Fruit fly (Drosophila melanogaster) whole organism, embryonic: ENCODE data around the gene CG34267.

Source experiments
- Antp ChIP-seq: fragments of 200-800 bp; sonication (Bioruptor generic); optimal IDR thresholded peaks from 3 replicates; lab custom pipeline; 2016; ENCODE audit warnings: missing biosample characterization, missing genetic modification characterization
- CG10147 ChIP-seq: fragments of 200-800 bp; sonication (Bioruptor generic); optimal IDR thresholded peaks from 2 replicates; lab custom pipeline; 2019; ENCODE audit warnings: missing biosample characterization, mild to moderate bottlenecking, missing genetic modification characterization, moderate library complexity
- CG12299 ChIP-seq: fragments of 200-800 bp; sonication (Bioruptor generic); optimal IDR thresholded peaks from 2 replicates; lab custom pipeline; 2018; ENCODE audit warnings: missing biosample characterization, mild to moderate bottlenecking, missing genetic modification characterization
- CG12769 ChIP-seq: fragments of 200-800 bp; sonication (Bioruptor generic); optimal IDR thresholded peaks from 2 replicates; lab custom pipeline; 2019; ENCODE audit warnings: missing biosample characterization, mild to moderate bottlenecking, missing genetic modification characterization, moderate library complexity
- CG14050 ChIP-seq: fragments of 200-800 bp; sonication (Bioruptor generic); IDR thresholded peaks from 3 replicates; pipeline ENCODE4 v1.3.6; 2022; ENCODE audit warnings: missing biosample characterization, missing genetic modification characterization
- CG15269 ChIP-seq: fragments of 200-800 bp; sonication (Bioruptor generic); optimal IDR thresholded peaks from 2 replicates; lab custom pipeline; 2018; ENCODE audit warnings: missing biosample characterization, mild to moderate bottlenecking, missing genetic modification characterization, moderate library complexity
- CG1647 ChIP-seq: fragments of 200-800 bp; sonication (Bioruptor generic); optimal IDR thresholded peaks from 3 replicates; lab custom pipeline; 2016; ENCODE audit warnings: missing biosample characterization, missing genetic modification characterization
- CG17359 ChIP-seq: fragments of 200-800 bp; sonication (Bioruptor generic); optimal IDR thresholded peaks from 3 replicates; lab custom pipeline; 2018; ENCODE audit warnings: missing biosample characterization, mild to moderate bottlenecking, missing genetic modification characterization, moderate library complexity
- CG2199 ChIP-seq: fragments of 200-800 bp; sonication (Bioruptor generic); IDR thresholded peaks from 3 replicates; pipeline ENCODE4 v1.3.6; 2022; ENCODE audit warnings: missing biosample characterization, missing genetic modification characterization
- CG2202 ChIP-seq: fragments of 200-800 bp; sonication (Bioruptor generic); optimal IDR thresholded peaks from 2 replicates; lab custom pipeline; 2018; ENCODE audit warnings: missing biosample characterization, mild to moderate bottlenecking, missing genetic modification characterization
- CG32767 ChIP-seq: fragments of 200-800 bp; sonication (Bioruptor generic); IDR thresholded peaks from 2 replicates; pipeline ENCODE4 v1.3.6; 2022; ENCODE audit warnings: missing biosample characterization, missing genetic modification characterization
- CG4730 ChIP-seq: fragments of 200-800 bp; sonication (Bioruptor generic); IDR thresholded peaks from 2 replicates; pipeline ENCODE4 v1.3.6; 2022; ENCODE audit warnings: missing biosample characterization, missing genetic modification characterization
- CG6175 ChIP-seq: fragments of 200-800 bp; sonication (Bioruptor generic); IDR thresholded peaks from 3 replicates; pipeline ENCODE4 v1.3.6; 2022; ENCODE audit warnings: missing biosample characterization, missing genetic modification characterization
- CG7963 ChIP-seq: fragments of 200-800 bp; sonication (Bioruptor generic); IDR thresholded peaks from 3 replicates; pipeline ENCODE4 v1.3.6; 2022; ENCODE audit warnings: missing biosample characterization, missing genetic modification characterization; ENCODE audit not compliant: partially characterized antibody
- CG8290 ChIP-seq, 3 experiments: fragments of 200-800 bp; sonication (Bioruptor generic); optimal IDR thresholded peaks; 2 replicates each; lab custom pipeline; 2016 to 2019; ENCODE audit warnings: missing biosample characterization in 3 of 3, missing genetic modification characterization in 3 of 3, mild to moderate bottlenecking in 2 of 3, moderate library complexity in 1 of 3
- CrebB ChIP-seq: fragments of 200-800 bp; sonication (Bioruptor generic); optimal IDR thresholded peaks from 3 replicates; lab custom pipeline; 2018; ENCODE audit warnings: missing biosample characterization, mild to moderate bottlenecking, missing genetic modification characterization
- D19B ChIP-seq: fragments of 200-800 bp; sonication (Bioruptor generic); optimal IDR thresholded peaks from 2 replicates; lab custom pipeline; 2017; ENCODE audit warnings: missing biosample characterization, mild to moderate bottlenecking, missing genetic modification characterization
- Deaf1 ChIP-seq: fragments of 200-800 bp; optimal IDR thresholded peaks from 3 replicates; lab custom pipeline; 2019; ENCODE audit warnings: missing biosample characterization, mild to moderate bottlenecking, missing genetic modification characterization, moderate library complexity
- HLHmδ ChIP-seq: fragments of 200-800 bp; sonication (Bioruptor generic); optimal IDR thresholded peaks from 2 replicates; lab custom pipeline; 2018; ENCODE audit warnings: missing biosample characterization, mild to moderate bottlenecking, missing genetic modification characterization, moderate library complexity
- Hsf ChIP-seq: fragments of 200-800 bp; sonication (Bioruptor generic); optimal IDR thresholded peaks from 3 replicates; lab custom pipeline; 2016; ENCODE audit warnings: missing biosample characterization, missing genetic modification characterization
- Kr ChIP-seq: fragments of 200-800 bp; sonication (Bioruptor generic); optimal IDR thresholded peaks from 2 replicates; lab custom pipeline; 2017; ENCODE audit warnings: missing biosample characterization, mild to moderate bottlenecking, missing genetic modification characterization
- Meics ChIP-seq: fragments of 200-800 bp; sonication (Bioruptor generic); optimal IDR thresholded peaks from 2 replicates; lab custom pipeline; 2017; ENCODE audit warnings: missing biosample characterization, mild to moderate bottlenecking, missing genetic modification characterization
- NFAT ChIP-seq: fragments of 200-800 bp; sonication (Bioruptor generic); IDR thresholded peaks from 2 replicates; pipeline ENCODE4 v1.3.6; 2022; ENCODE audit warnings: missing biosample characterization, missing genetic modification characterization
- Nf-YC ChIP-seq: fragments of 200-800 bp; optimal IDR thresholded peaks from 3 replicates; lab custom pipeline; 2019; ENCODE audit warnings: missing biosample characterization, mild to moderate bottlenecking, missing genetic modification characterization, moderate library complexity
- Opbp ChIP-seq: fragments of 200-800 bp; sonication (Bioruptor generic); IDR thresholded peaks from 3 replicates; pipeline ENCODE4 v1.3.6; 2022; ENCODE audit warnings: missing biosample characterization, missing genetic modification characterization; ENCODE audit not compliant: partially characterized antibody
- Pdp1 ChIP-seq, 2 experiments: fragments of 200-800 bp; sonication (Bioruptor generic); optimal IDR thresholded peaks; 3 replicates each; lab custom pipeline; 2016; ENCODE audit warnings: missing biosample characterization in 2 of 2, missing genetic modification characterization in 2 of 2, mild to moderate bottlenecking in 1 of 2, moderate library complexity in 1 of 2
- Rfx ChIP-seq: fragments of 200-800 bp; sonication (Bioruptor generic); IDR thresholded peaks from 2 replicates; pipeline ENCODE4 v1.3.6; 2022; ENCODE audit warnings: missing biosample characterization, missing genetic modification characterization
- amos ChIP-seq: fragments of 200-800 bp; sonication (Bioruptor generic); IDR thresholded peaks from 2 replicates; pipeline ENCODE4 v1.3.6; 2022; ENCODE audit warnings: missing biosample characterization, missing genetic modification characterization; ENCODE audit not compliant: partially characterized antibody
- ash1 ChIP-seq: fragments of 200-800 bp; sonication (Bioruptor generic); optimal IDR thresholded peaks from 2 replicates; lab custom pipeline; 2018; ENCODE audit warnings: missing biosample characterization, mild to moderate bottlenecking, missing genetic modification characterization
- chn ChIP-seq: fragments of 200-800 bp; sonication (Bioruptor generic); optimal IDR thresholded peaks from 2 replicates; lab custom pipeline; 2016; ENCODE audit warnings: missing biosample characterization, missing genetic modification characterization
- ci ChIP-seq: fragments of 200-800 bp; sonication (Bioruptor generic); IDR thresholded peaks from 3 replicates; pipeline ENCODE4 v1.3.6; 2022; ENCODE audit warnings: missing biosample characterization, missing genetic modification characterization
- dm ChIP-seq: fragments of 200-800 bp; sonication (Bioruptor generic); optimal IDR thresholded peaks from 3 replicates; lab custom pipeline; 2016; ENCODE audit warnings: missing biosample characterization, missing genetic modification characterization
- dmrt99B ChIP-seq: fragments of 200-800 bp; sonication (Bioruptor generic); optimal IDR thresholded peaks from 2 replicates; lab custom pipeline; 2018; ENCODE audit warnings: missing biosample characterization, mild to moderate bottlenecking, missing genetic modification characterization, moderate library complexity
- gro ChIP-seq: fragments of 200-800 bp; sonication (Bioruptor generic); optimal IDR thresholded peaks from 2 replicates; lab custom pipeline; 2016; ENCODE audit warnings: missing biosample characterization, missing genetic modification characterization
- hb ChIP-seq: fragments of 200-800 bp; sonication (Bioruptor generic); IDR thresholded peaks from 3 replicates; pipeline ENCODE4 v1.3.6; 2022; ENCODE audit warnings: missing biosample characterization, missing genetic modification characterization; ENCODE audit not compliant: partially characterized antibody
- lab ChIP-seq: fragments of 200-800 bp; sonication (Bioruptor generic); optimal IDR thresholded peaks from 3 replicates; lab custom pipeline; 2017; ENCODE audit warnings: missing biosample characterization, missing genetic modification characterization, mild to moderate bottlenecking, moderate library complexity, missing genetic modification reagents
- nerfin-2 ChIP-seq: fragments of 200-800 bp; sonication (Bioruptor generic); IDR thresholded peaks from 2 replicates; pipeline ENCODE4 v1.3.6; 2022; ENCODE audit warnings: missing biosample characterization, missing genetic modification characterization; ENCODE audit not compliant: partially characterized antibody
- nom ChIP-seq: fragments of 200-800 bp; sonication (Bioruptor generic); optimal IDR thresholded peaks from 2 replicates; lab custom pipeline; 2017; ENCODE audit warnings: missing biosample characterization, missing genetic modification characterization, mild to moderate bottlenecking, moderate library complexity, missing genetic modification reagents
- pfk ChIP-seq: fragments of 200-800 bp; sonication (Bioruptor generic); optimal IDR thresholded peaks from 2 replicates; lab custom pipeline; 2018; ENCODE audit warnings: missing biosample characterization, mild to moderate bottlenecking, missing genetic modification characterization, moderate library complexity
- rib ChIP-seq: fragments of 200-800 bp; sonication (Bioruptor generic); IDR thresholded peaks from 2 replicates; pipeline ENCODE4 v1.3.6; 2022; ENCODE audit warnings: missing biosample characterization, missing genetic modification characterization
- scrt ChIP-seq: fragments of 200-800 bp; sonication (Bioruptor generic); optimal IDR thresholded peaks from 2 replicates; lab custom pipeline; 2018; ENCODE audit warnings: missing biosample characterization, mild to moderate bottlenecking, missing genetic modification characterization, moderate library complexity
- sd ChIP-seq: fragments of 200-800 bp; sonication (Bioruptor generic); optimal IDR thresholded peaks from 3 replicates; lab custom pipeline; 2018; ENCODE audit warnings: missing biosample characterization, mild to moderate bottlenecking, missing genetic modification characterization, moderate library complexity
- sens ChIP-seq: fragments of 200-800 bp; sonication (Bioruptor generic); peaks from one replicate; lab custom pipeline; 2016; ENCODE audit warnings: missing biosample characterization, missing genetic modification characterization
- sim ChIP-seq: fragments of 200-800 bp; sonication (Bioruptor generic); IDR thresholded peaks from 2 replicates; pipeline ENCODE4 v1.3.6; 2022; ENCODE audit warnings: missing biosample characterization, missing genetic modification characterization
- sob ChIP-seq: fragments of 200-800 bp; sonication (Bioruptor generic); IDR thresholded peaks from 2 replicates; pipeline ENCODE4 v1.3.6; 2022; ENCODE audit warnings: missing biosample characterization, missing genetic modification characterization
- sug ChIP-seq: fragments of 200-800 bp; optimal IDR thresholded peaks from 2 replicates; lab custom pipeline; 2019; ENCODE audit warnings: missing biosample characterization, mild to moderate bottlenecking, missing genetic modification characterization, moderate library complexity

Gene CG34267

DNA sequence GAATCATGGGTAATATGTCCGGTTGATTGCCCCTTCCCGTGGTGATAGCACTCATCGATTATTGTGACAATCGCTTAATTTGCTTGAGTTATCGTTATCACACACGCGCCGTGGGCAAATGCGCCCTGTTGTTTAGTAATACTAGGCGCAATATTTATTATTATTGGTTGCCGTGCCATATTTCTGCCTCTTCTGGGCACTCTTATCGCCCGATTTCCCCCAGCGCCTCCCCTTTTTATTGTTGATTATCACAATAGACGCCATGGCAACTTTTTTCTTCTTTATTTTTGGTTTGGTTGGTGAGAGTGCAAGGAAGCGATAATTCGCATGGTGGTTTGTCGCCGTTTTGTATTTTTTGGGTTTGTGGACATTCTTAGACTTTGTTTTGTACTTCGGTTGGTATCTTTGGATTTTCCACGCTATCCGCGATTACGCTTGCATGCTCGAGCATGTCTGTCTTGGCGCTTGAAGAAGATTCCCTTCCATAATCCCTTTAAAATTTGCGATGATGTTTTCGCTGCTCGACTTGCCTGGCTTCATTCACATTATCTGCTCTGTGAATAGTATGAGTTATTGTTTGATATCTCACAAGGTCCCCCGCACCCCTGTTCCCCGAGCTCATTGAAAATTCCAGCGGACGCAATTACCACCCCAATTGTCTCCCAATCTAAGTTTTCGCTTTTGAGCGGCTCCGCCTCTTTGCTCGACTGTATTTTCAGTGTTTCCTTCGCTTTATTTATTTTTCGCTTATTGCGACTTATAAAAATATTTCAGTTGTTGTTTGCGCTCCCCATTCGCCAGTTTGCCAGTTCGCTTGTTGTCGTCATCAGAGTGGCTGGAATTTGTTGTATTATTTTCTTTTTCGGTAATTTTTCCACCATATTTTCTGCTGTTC lies 48.3 kb upstream of the CG34267 start (continued):
- TF ChIP-seq HLHmδ (GFP tag; lab: Kevin White, UChicago), result no peak
- TF ChIP-seq sd (tag; lab: Kevin White, UChicago), result peak; percentile 96
- no peak for TF ChIP-seq CG4730 (GFP tag; lab: Robert Waterston, UW)
- TF ChIP-seq Pdp1 (GFP tag; optimal IDR thresholded peaks at IDR 0.05; lab: Kevin White, UChicago), result peak in 1 of 2 experiments; percentile 50
- no peak for TF ChIP-seq dm (GFP tag; lab: Kevin White, UChicago)
- peak; percentile 28 for TF ChIP-seq ash1
- TF ChIP-seq rib (GFP tag; lab: Robert Waterston, UW), result peak; percentile 45; the same call in 1 of the 2 replicates
- TF ChIP-seq Opbp (GFP tag; lab: Robert Waterston, UW), result no peak
- TF ChIP-seq CG12769, result peak; percentile 11
- no peak for TF ChIP-seq Deaf1
- TF ChIP-seq Hsf (GFP tag; lab: Kevin White, UChicago), result no peak
- TF ChIP-seq nom (GFP tag; lab: Kevin White, UChicago), result peak; percentile 23
- 0 out of 2 replicates have a peak, but pooled peaks have one; percentile 17 for TF ChIP-seq amos
- TF ChIP-seq Meics (GFP tag; lab: Kevin White, UChicago), result peak; percentile 37
- peak; percentile 4 for TF ChIP-seq CG17359 (tag; lab: Kevin White, UChicago)
- TF ChIP-seq Rfx (GFP tag; lab: Robert Waterston, UW), result peak; percentile 46; the same call in 1 of the 2 replicates
- TF ChIP-seq dmrt99B (tag; lab: Kevin White, UChicago), result no peak
- TF ChIP-seq ci, result 0 out of 3 replicates have a peak, but pooled peaks have one; percentile 31
- TF ChIP-seq CG15269 (tag; lab: Kevin White, UChicago), result peak; percentile 15
- peak; percentile 52 for TF ChIP-seq CG12299 (tag; lab: Kevin White, UChicago)
- TF ChIP-seq CrebB (tag; lab: Kevin White, UChicago), result no peak
- peak; percentile 43; the same call in 1 of the 2 replicates for TF ChIP-seq NFAT
- TF ChIP-seq CG2199 (GFP tag; lab: Robert Waterston, UW), result peak; percentile 27; the same call in 1 of the 3 replicates
- TF ChIP-seq chn (GFP tag; lab: Kevin White, UChicago), result no peak
- peak; percentile 7 for TF ChIP-seq D19B (GFP tag; lab: Kevin White, UChicago)
- peak; percentile 58 for TF ChIP-seq lab (GFP tag; lab: Kevin White, UChicago)
- TF ChIP-seq pfk (GFP tag; lab: Kevin White, UChicago), result peak; percentile 15
- no peak for TF ChIP-seq CG7963 (GFP tag; lab: Robert Waterston, UW)
- TF ChIP-seq nerfin-2, result 0 out of 2 replicates have a peak, but pooled peaks have one; percentile 39
- TF ChIP-seq sob (GFP tag; lab: Robert Waterston, UW), result peak; percentile 5; the same call in 1 of the 2 replicates
- TF ChIP-seq gro, result no peak
- 0 out of 2 replicates have a peak, but pooled peaks have one; percentile 12 for TF ChIP-seq sim (GFP tag; lab: Robert Waterston, UW)
- peak; percentile 15 for TF ChIP-seq Nf-YC (tag; lab: Kevin White, UChicago)
- TF ChIP-seq Kr (GFP tag; lab: Kevin White, UChicago), result no peak
- no peak for TF ChIP-seq CG14050 (GFP tag; lab: Robert Waterston, UW)
- no peak for TF ChIP-seq CG1647
- no peak for TF ChIP-seq CG32767
- TF ChIP-seq sens, result peak; percentile 73
- peak; percentile 84 for TF ChIP-seq sug (tag; lab: Kevin White, UChicago)
- TF ChIP-seq CG6175 (GFP tag; lab: Robert Waterston, UW), result 0 out of 3 replicates have a peak, but pooled peaks have one; percentile 31
- no peak for TF ChIP-seq CG2202 (tag; lab: Kevin White, UChicago)
- TF ChIP-seq scrt, result peak; percentile 32
- 0 out of 3 replicates have a peak, but pooled peaks have one; percentile 24 for TF ChIP-seq hb (GFP tag; lab: Robert Waterston, UW)
- peak; percentile 38 for TF ChIP-seq CG10147 (GFP tag; lab: Kevin White, UChicago)
- TF ChIP-seq CG8290 (GFP tag; optimal IDR thresholded peaks at IDR 0.05; lab: Kevin White, UChicago), result no peak
- peak in 1 of 2 experiments; percentile 25 for TF ChIP-seq CG8290 (tag; optimal IDR thresholded peaks at IDR 0.05; lab: Kevin White, UChicago)
- no peak for TF ChIP-seq Antp
